Worm (Caenorhabditis elegans): ENCODE results near the gene Y62E10A.19.
A peak's percentile ranks its signal among the peaks of the same experiment; 100 is the strongest.

DNA sequence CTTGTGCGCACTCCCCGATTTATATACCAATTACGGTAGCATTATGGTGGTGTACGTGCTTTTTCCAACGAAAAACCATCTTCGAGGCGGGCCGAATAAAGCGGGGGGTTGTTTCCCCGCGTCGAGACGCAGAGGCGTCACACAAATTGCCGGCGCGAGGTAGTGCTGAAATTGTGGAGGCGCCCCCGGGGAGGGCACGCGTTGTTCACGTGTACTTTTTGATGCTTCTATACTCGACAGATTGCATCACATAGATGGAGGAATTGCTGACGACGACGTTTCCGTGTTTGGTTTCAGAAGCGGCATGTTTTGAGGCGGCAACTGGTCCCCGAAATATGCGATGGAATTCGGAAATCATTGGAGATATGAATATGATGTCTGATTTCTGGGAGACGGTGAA, 12.9 kb downstream of the Y62E10A.19 start:
- TF ChIP-seq R02D3.7 (tag; optimal IDR thresholded peaks at IDR 0.05) = no peak
- TF ChIP-seq mdl-1 (tag; optimal IDR thresholded peaks at IDR 0.05) = peak; percentile 73 to 91

Data from whole organism, L2 larva.